Worm (Caenorhabditis elegans) whole organism, L4 larva: ENCODE measurements around the gene C42C1.19.

Experiments
- F10B5.3 ChIP-seq: sonication (generic microtip); optimal IDR thresholded peaks from 2 replicates; lab custom pipeline; 2016; ENCODE audit warnings: mild to moderate bottlenecking, missing genetic modification characterization, missing compliant biosample characterization
- F26F4.8 ChIP-seq: fragments of 200-800 bp; sonication (Bioruptor generic); conservative IDR thresholded peaks from 2 replicates; pipeline ENCODE4 v1.3.6; 2022; ENCODE audit warnings: missing genetic modification characterization, missing compliant biosample characterization
- F37D6.2 ChIP-seq: sonication (generic microtip); optimal IDR thresholded peaks from 2 replicates; lab custom pipeline; 2016; ENCODE audit warnings: mild to moderate bottlenecking, missing genetic modification characterization, missing compliant biosample characterization
- F44E2.7 ChIP-seq: fragments of 200-800 bp; sonication (Bioruptor generic); IDR thresholded peaks from 2 replicates; pipeline ENCODE4 v2.1.2; 2022; ENCODE audit warnings: missing genetic modification characterization, missing compliant biosample characterization
- R02D3.7 ChIP-seq: fragments of 150-350 bp; sonication (generic microtip); optimal IDR thresholded peaks from 3 replicates; lab custom pipeline; 2014; ENCODE audit warnings: missing biosample characterization, missing genetic modification characterization
- T26A8.4 ChIP-seq: fragments of 200-800 bp; sonication (Bioruptor generic); IDR thresholded peaks from 2 replicates; pipeline ENCODE4 v1.3.6; 2022; ENCODE audit warnings: missing genetic modification characterization, missing compliant biosample characterization
- Y48G9A.11 ChIP-seq: fragments of 200-800 bp; sonication (Bioruptor generic); IDR thresholded peaks from 2 replicates; pipeline ENCODE4 v1.3.6; 2022; ENCODE audit warnings: missing genetic modification reagents, missing genetic modification characterization, missing compliant biosample characterization
- aha-1 ChIP-seq: fragments of 150-350 bp; peaks from one replicate; lab custom pipeline; 2014; ENCODE audit warnings: missing biosample characterization, missing genetic modification characterization
- ama-1 ChIP-seq: fragments of 150-350 bp; optimal IDR thresholded peaks from 2 replicates; lab custom pipeline; 2014; ENCODE audit warnings: inconsistent platforms, mixed read lengths
- arid-1 ChIP-seq: fragments of 200-800 bp; sonication (Bioruptor generic); conservative IDR thresholded peaks from 2 replicates; pipeline ENCODE4 v1.3.6; 2022; ENCODE audit warnings: missing genetic modification reagents, missing genetic modification characterization, missing compliant biosample characterization
- attf-4 ChIP-seq: sonication (generic microtip); optimal IDR thresholded peaks from 3 replicates; lab custom pipeline; 2017; ENCODE audit warnings: missing biosample characterization, missing genetic modification characterization
- ceh-28 ChIP-seq: fragments of 150-350 bp; optimal IDR thresholded peaks from 2 replicates; lab custom pipeline; 2014; ENCODE audit warnings: missing biosample characterization, missing genetic modification reagents, missing genetic modification characterization
- ceh-62 ChIP-seq: sonication (generic microtip); optimal IDR thresholded peaks from 2 replicates; lab custom pipeline; 2017; ENCODE audit warnings: missing biosample characterization, missing genetic modification characterization
- ces-1 ChIP-seq: fragments of 150-350 bp; sonication (generic microtip); optimal IDR thresholded peaks from 4 replicates; lab custom pipeline; 2014; ENCODE audit warnings: missing biosample characterization, missing genetic modification reagents, missing genetic modification characterization
- cey-2 ChIP-seq: sonication (generic microtip); optimal IDR thresholded peaks from 3 replicates; lab custom pipeline; 2017; ENCODE audit warnings: missing genetic modification characterization, mild to moderate bottlenecking, missing compliant biosample characterization, antibody characterized with exemption, borderline replicate concordance; ENCODE audit not compliant: insufficient read depth
- daf-16 ChIP-seq, 3 experiments: sonication (generic microtip); optimal IDR thresholded peaks; 2 replicates each; lab custom pipeline; 2016 to 2017; ENCODE audit warnings: missing genetic modification characterization in 3 of 3, missing genetic modification reagents in 3 of 3, mild to moderate bottlenecking in 2 of 3, missing compliant biosample characterization in 2 of 3, missing biosample characterization in 1 of 3, moderate library complexity in 1 of 3
- dmd-6 ChIP-seq: fragments of 200-800 bp; sonication (Bioruptor generic); IDR thresholded peaks from 2 replicates; pipeline ENCODE4 v1.3.6; 2022; ENCODE audit warnings: missing genetic modification reagents, missing genetic modification characterization, missing compliant biosample characterization
- dmd-8 ChIP-seq: fragments of 200-800 bp; sonication (Bioruptor generic); IDR thresholded peaks from 2 replicates; pipeline ENCODE4 v1.3.6; 2022; ENCODE audit warnings: missing genetic modification characterization, missing compliant biosample characterization
- dve-1 ChIP-seq: sonication (generic microtip); optimal IDR thresholded peaks from 2 replicates; lab custom pipeline; 2017; ENCODE audit warnings: antibody characterized with exemption, mild to moderate bottlenecking, missing genetic modification characterization, missing compliant biosample characterization; ENCODE audit not compliant: insufficient read depth
- egl-27 ChIP-seq: sonication (generic microtip); optimal IDR thresholded peaks from 3 replicates; lab custom pipeline; 2017; ENCODE audit warnings: missing biosample characterization, missing genetic modification reagents, missing genetic modification characterization
- egl-43 ChIP-seq: fragments of 200-800 bp; sonication (Bioruptor generic); IDR thresholded peaks from 2 replicates; pipeline ENCODE4 v1.3.6; 2022; ENCODE audit warnings: missing genetic modification reagents, missing genetic modification characterization, missing compliant biosample characterization
- hif-1 ChIP-seq, 2 experiments: sonication (generic microtip); optimal IDR thresholded peaks; 2 replicates each; lab custom pipeline; 2016 to 2017; ENCODE audit warnings: missing compliant biosample characterization in 2 of 2, missing genetic modification characterization in 2 of 2, missing genetic modification reagents in 2 of 2, missing genotype in 2 of 2, mild to moderate bottlenecking in 1 of 2
- hlh-11 ChIP-seq: fragments of 200-800 bp; sonication (Bioruptor generic); optimal IDR thresholded peaks from 2 replicates; lab custom pipeline; 2018; ENCODE audit warnings: mild to moderate bottlenecking, missing genetic modification characterization, missing compliant biosample characterization
- hmg-1.1 ChIP-seq: fragments of 200-800 bp; sonication (Bioruptor generic); IDR thresholded peaks from 2 replicates; pipeline ENCODE4 v1.3.6; 2022; ENCODE audit warnings: missing genetic modification reagents, missing genetic modification characterization, missing compliant biosample characterization
- lsy-2 ChIP-seq, 2 experiments: fragments of 150-350 bp in 1 of 2; sonication (generic microtip) in 1 of 2; optimal IDR thresholded peaks; 2 replicates each; lab custom pipeline; 2014 to 2017; ENCODE audit warnings: missing biosample characterization in 2 of 2, missing genetic modification characterization in 2 of 2
- mes-2 ChIP-seq: sonication (generic microtip); optimal IDR thresholded peaks from 2 replicates; lab custom pipeline; 2016; ENCODE audit warnings: missing genotype, mild to moderate bottlenecking, missing genetic modification characterization, missing compliant biosample characterization; ENCODE audit not compliant: poor library complexity, severe bottlenecking
- nhr-10 ChIP-seq: fragments of 150-350 bp; optimal IDR thresholded peaks from 2 replicates; lab custom pipeline; 2014; ENCODE audit warnings: missing biosample characterization, missing genetic modification characterization
- nhr-25 ChIP-seq: sonication (generic microtip); optimal IDR thresholded peaks from 2 replicates; lab custom pipeline; 2017; ENCODE audit warnings: missing genetic modification characterization, mild to moderate bottlenecking, missing compliant biosample characterization, antibody characterized with exemption, moderate library complexity, borderline replicate concordance; ENCODE audit not compliant: insufficient read depth
- nhr-28 ChIP-seq: fragments of 150-350 bp; optimal IDR thresholded peaks from 2 replicates; lab custom pipeline; 2014; ENCODE audit warnings: missing biosample characterization, missing genetic modification characterization
- nhr-42 ChIP-seq: fragments of 200-800 bp; sonication (Bioruptor generic); IDR thresholded peaks from 2 replicates; pipeline ENCODE4 v1.3.6; 2022; ENCODE audit warnings: missing genetic modification characterization, missing compliant biosample characterization
- nhr-6 ChIP-seq: fragments of 150-350 bp; optimal IDR thresholded peaks from 2 replicates; lab custom pipeline; 2014; ENCODE audit warnings: missing biosample characterization, missing genetic modification characterization
- pha-4 ChIP-seq, 2 experiments: fragments of 150-350 bp in 1 of 2; fragments of 200-800 bp in 1 of 2; sonication (Bioruptor generic) in 1 of 2; IDR thresholded peaks in 1 of 2; optimal IDR thresholded peaks in 1 of 2; 2 replicates each; pipeline versions ENCODE4 v1.3.6 to Lab custom; 2014 to 2022; ENCODE audit warnings: missing genetic modification characterization in 2 of 2, missing genetic modification reagents in 2 of 2, missing biosample characterization in 1 of 2, missing compliant biosample characterization in 1 of 2
- rbr-2 ChIP-seq: sonication (generic microtip); optimal IDR thresholded peaks from 2 replicates; lab custom pipeline; 2016; ENCODE audit warnings: missing genotype, missing genetic modification characterization, missing compliant biosample characterization
- set-16 ChIP-seq: fragments of 200-800 bp; sonication (Bioruptor generic); IDR thresholded peaks from 2 replicates; pipeline ENCODE4 v1.3.6; 2022; ENCODE audit warnings: missing genetic modification reagents, missing genetic modification characterization, missing compliant biosample characterization
- skn-1 ChIP-seq: fragments of 150-350 bp; optimal IDR thresholded peaks from 2 replicates; lab custom pipeline; 2014; ENCODE audit warnings: missing biosample characterization, missing genetic modification characterization
- spr-1 ChIP-seq: sonication (generic microtip); optimal IDR thresholded peaks from 2 replicates; lab custom pipeline; 2016; ENCODE audit warnings: mild to moderate bottlenecking, missing genetic modification characterization, missing compliant biosample characterization
- tag-97 ChIP-seq: fragments of 200-800 bp; sonication (Bioruptor generic); IDR thresholded peaks from 2 replicates; pipeline ENCODE4 v1.3.6; 2022; ENCODE audit warnings: missing genetic modification characterization, missing compliant biosample characterization
- tra-1 ChIP-seq: fragments of 200-800 bp; sonication (Bioruptor generic); IDR thresholded peaks from 2 replicates; pipeline ENCODE4 v1.3.6; 2022; ENCODE audit warnings: missing genetic modification reagents, missing genetic modification characterization, missing compliant biosample characterization
- unc-130 ChIP-seq: sonication (generic microtip); optimal IDR thresholded peaks from 2 replicates; lab custom pipeline; 2016; ENCODE audit warnings: missing genetic modification reagents, missing genetic modification characterization, missing compliant biosample characterization
- unc-62 ChIP-seq, 3 experiments: fragments of 150-350 bp in 1 of 3; sonication (generic microtip); optimal IDR thresholded peaks in 2 of 3; peaks in 1 of 3; 1 replicate in 1 of 3; 2 replicates in 2 of 3; lab custom pipeline; 2014 to 2017; ENCODE audit warnings: missing biosample characterization in 3 of 3, missing genetic modification characterization in 3 of 3, missing genetic modification reagents in 3 of 3, missing genotype in 1 of 3
- zfp-2 ChIP-seq: sonication (generic microtip); optimal IDR thresholded peaks from 2 replicates; lab custom pipeline; 2016; ENCODE audit warnings: mild to moderate bottlenecking, missing genetic modification characterization, missing compliant biosample characterization
- zfp-3 ChIP-seq: fragments of 200-800 bp; sonication (Bioruptor generic); conservative IDR thresholded peaks from 2 replicates; pipeline ENCODE4 v1.3.6; 2022; ENCODE audit warnings: missing genetic modification reagents, missing genetic modification characterization, missing compliant biosample characterization
- zip-11 ChIP-seq: fragments of 200-800 bp; sonication (Bioruptor generic); IDR thresholded peaks from 2 replicates; pipeline ENCODE4 v1.3.6; 2022; ENCODE audit warnings: missing genetic modification characterization, missing compliant biosample characterization

The C42C1.19 gene

ce11 chrIV:12278507-12278906 is 4.0 kb upstream of the C42C1.19 start, which contains the start of the genes tag-335 and vkmt-1:
TSS of gene tag-335 (minus strand) at chrIV:12278594.
TSS of gene vkmt-1 (plus strand) at chrIV:12278725.
- TF ChIP-seq unc-130 (GFP tag; lab: Kevin White, UChicago) (peak; percentile 50), rbr-2 (tag; lab: Kevin White, UChicago) (no peak), lsy-2 (tag; optimal IDR thresholded peaks at IDR 0.05; lab: Kevin White, UChicago) (peak in 1 of 2 experiments; percentile 72), mes-2 (peak; percentile 88), arid-1 (no peak), zfp-2 (tag; lab: Kevin White, UChicago) (no peak), aha-1 (no peak), hmg-1.1 (GFP tag; lab: Robert Waterston, UW) (no peak), egl-43 (GFP tag; lab: Robert Waterston, UW) (no peak), spr-1 (tag; lab: Kevin White, UChicago) (no peak), ama-1 (lab: Kevin White, UChicago) (no peak), ceh-62 (tag; lab: Kevin White, UChicago) (no peak), Y48G9A.11 (GFP tag; lab: Robert Waterston, UW) (no peak), F26F4.8 (no peak), hif-1 (tag; optimal IDR thresholded peaks at IDR 0.05; lab: Kevin White, UChicago) (peak in 1 of 2 experiments; percentile 11), F44E2.7 (GFP tag; lab: Robert Waterston, UW) (no peak), skn-1 (no peak), daf-16 (GFP tag; optimal IDR thresholded peaks at IDR 0.05; lab: Kevin White, UChicago) (no peak), daf-16 (tag; optimal IDR thresholded peaks at IDR 0.05; lab: Kevin White, UChicago) (no peak), nhr-6 (tag; lab: Kevin White, UChicago) (peak; percentile 20), nhr-42 (GFP tag; lab: Robert Waterston, UW) (no peak), tra-1 (GFP tag; lab: Robert Waterston, UW) (no peak), nhr-25 (tag; lab: Kevin White, UChicago) (no peak), zfp-3 (no peak), attf-4 (no peak), pha-4 (GFP tag; IDR thresholded peaks at IDR 0.05; lab: Robert Waterston, UW) (no peak), pha-4 (tag; optimal IDR thresholded peaks at IDR 0.05; lab: Kevin White, UChicago) (no peak), F10B5.3 (no peak), unc-62 (GFP tag; optimal IDR thresholded peaks at IDR 0.05 in 1 of 2; lab: Kevin White, UChicago) (peak in 1 of 2 experiments; percentile 84), unc-62 (tag; optimal IDR thresholded peaks at IDR 0.05; lab: Kevin White, UChicago) (no peak)

- TF ChIP-seq tag-97 (no peak), nhr-28 (tag; lab: Kevin White, UChicago) (peak; percentile 20), dmd-8 (GFP tag; lab: Robert Waterston, UW) (no peak), F37D6.2 (tag; lab: Kevin White, UChicago) (no peak), hlh-11 (tag; lab: Kevin White, UChicago) (peak; percentile 2), dmd-6 (GFP tag; lab: Robert Waterston, UW) (peak; percentile 42; the same call in 1 of the 2 replicates), tra-1 (GFP tag; lab: Robert Waterston, UW) (no peak), R02D3.7 (no peak), T26A8.4 (no peak), egl-43 (GFP tag; lab: Robert Waterston, UW) (no peak), lsy-2 (tag; optimal IDR thresholded peaks at IDR 0.05; lab: Kevin White, UChicago) (no peak), F44E2.7 (GFP tag; lab: Robert Waterston, UW) (no peak), nhr-10 (no peak), F10B5.3 (no peak), aha-1 (no peak), dve-1 (tag; lab: Kevin White, UChicago) (peak; percentile 27), ces-1 (GFP tag; lab: Kevin White, UChicago) (no peak), zip-11 (no peak), set-16 (GFP tag; lab: Robert Waterston, UW) (no peak), attf-4 (no peak), egl-27 (no peak), nhr-6 (tag; lab: Kevin White, UChicago) (no peak), cey-2 (tag; lab: Kevin White, UChicago) (no peak), daf-16 (GFP tag; optimal IDR thresholded peaks at IDR 0.05; lab: Kevin White, UChicago) (no peak), daf-16 (tag; optimal IDR thresholded peaks at IDR 0.05; lab: Kevin White, UChicago) (peak; percentile 16), ceh-28 (no peak)
Observed at ce11 chrIV:12279340-12279739, 3.2 kb upstream of the C42C1.19 start, which contains the start of gene ltah-1.1. TSS of gene ltah-1.1 (plus strand) at chrIV:12279622.
